Fruit fly (Drosophila melanogaster) whole organism, embryonic: ENCODE measurements around the gene CG11263.

Source experiments
- Adf1 ChIP-seq: fragments of 200-800 bp; sonication (Bioruptor generic); IDR thresholded peaks from 2 replicates; pipeline ENCODE4 v1.3.6; 2022; ENCODE audit warnings: missing biosample characterization, missing genetic modification characterization
- Aef1 ChIP-seq: fragments of 200-800 bp; sonication (Bioruptor generic); IDR thresholded peaks from 3 replicates; pipeline ENCODE4 v1.3.6; 2022; ENCODE audit warnings: missing biosample characterization, missing genetic modification characterization
- Atf6 ChIP-seq: fragments of 200-800 bp; sonication (Bioruptor generic); IDR thresholded peaks from 2 replicates; pipeline ENCODE4 v1.3.6; 2022; ENCODE audit warnings: missing biosample characterization, missing genetic modification characterization
- Blimp-1 ChIP-seq: fragments of 200-800 bp; sonication (Bioruptor generic); optimal IDR thresholded peaks from 3 replicates; lab custom pipeline; 2018; ENCODE audit warnings: missing biosample characterization, missing genetic modification characterization, mild to moderate bottlenecking, moderate library complexity, missing genetic modification reagents
- CG10462 ChIP-seq: fragments of 200-800 bp; sonication (Bioruptor generic); optimal IDR thresholded peaks from 2 replicates; lab custom pipeline; 2016; ENCODE audit warnings: missing biosample characterization, missing genetic modification characterization
- CG10654 ChIP-seq: fragments of 200-800 bp; sonication (Bioruptor generic); optimal IDR thresholded peaks from 2 replicates; lab custom pipeline; 2016; ENCODE audit warnings: missing biosample characterization, missing genetic modification characterization
- CG11723 ChIP-seq: fragments of 200-800 bp; sonication (Bioruptor generic); optimal IDR thresholded peaks from 2 replicates; lab custom pipeline; 2017; ENCODE audit warnings: missing biosample characterization, mild to moderate bottlenecking, missing genetic modification characterization
- CG12071 ChIP-seq: fragments of 200-800 bp; sonication (Bioruptor generic); optimal IDR thresholded peaks from 3 replicates; lab custom pipeline; 2018; ENCODE audit warnings: missing biosample characterization, mild to moderate bottlenecking, missing genetic modification characterization
- CG13123 ChIP-seq: fragments of 200-800 bp; sonication (Bioruptor generic); optimal IDR thresholded peaks from 2 replicates; lab custom pipeline; 2016; ENCODE audit warnings: missing biosample characterization, missing genetic modification characterization
- CG14441 ChIP-seq: fragments of 200-800 bp; sonication (Bioruptor generic); IDR thresholded peaks from 2 replicates; pipeline ENCODE4 v1.3.6; 2022; ENCODE audit warnings: missing biosample characterization, missing genetic modification characterization
- CG15011 ChIP-seq: fragments of 200-800 bp; sonication (Bioruptor generic); optimal IDR thresholded peaks from 3 replicates; lab custom pipeline; 2018; ENCODE audit warnings: missing biosample characterization, mild to moderate bottlenecking, missing genetic modification characterization
- CG15479 ChIP-seq: fragments of 200-800 bp; sonication (Bioruptor generic); optimal IDR thresholded peaks from 3 replicates; lab custom pipeline; 2019; ENCODE audit warnings: missing biosample characterization, mild to moderate bottlenecking, missing genetic modification characterization, moderate library complexity
- CG15696 ChIP-seq: fragments of 200-800 bp; sonication (Bioruptor generic); optimal IDR thresholded peaks from 2 replicates; lab custom pipeline; 2019; ENCODE audit warnings: missing biosample characterization, mild to moderate bottlenecking, missing genetic modification characterization, moderate library complexity
- CG17568 ChIP-seq: fragments of 200-800 bp; sonication (Bioruptor generic); optimal IDR thresholded peaks from 2 replicates; lab custom pipeline; 2018; ENCODE audit warnings: missing biosample characterization, mild to moderate bottlenecking, missing genetic modification characterization, moderate library complexity
- CG17829 ChIP-seq: fragments of 200-800 bp; optimal IDR thresholded peaks from 2 replicates; lab custom pipeline; 2019; ENCODE audit warnings: missing biosample characterization, mild to moderate bottlenecking, missing genetic modification characterization, moderate library complexity
- CG2889 ChIP-seq: fragments of 200-800 bp; sonication (Bioruptor generic); IDR thresholded peaks from 3 replicates; pipeline ENCODE4 v1.3.6; 2022; ENCODE audit warnings: missing biosample characterization, missing genetic modification characterization
- CG32767 ChIP-seq: fragments of 200-800 bp; sonication (Bioruptor generic); IDR thresholded peaks from 2 replicates; pipeline ENCODE4 v1.3.6; 2022; ENCODE audit warnings: missing biosample characterization, missing genetic modification characterization
- CG34224 ChIP-seq: fragments of 200-800 bp; sonication (Bioruptor generic); IDR thresholded peaks from 3 replicates; pipeline ENCODE4 v1.3.6; 2022; ENCODE audit warnings: missing biosample characterization, missing genetic modification characterization; ENCODE audit not compliant: partially characterized antibody
- CG4617 ChIP-seq: fragments of 200-800 bp; sonication (Bioruptor generic); optimal IDR thresholded peaks from 3 replicates; lab custom pipeline; 2016; ENCODE audit warnings: missing biosample characterization, missing genetic modification characterization, borderline replicate concordance
- CG5245 ChIP-seq: fragments of 200-800 bp; sonication (Bioruptor generic); optimal IDR thresholded peaks from 3 replicates; lab custom pipeline; 2016; ENCODE audit warnings: missing biosample characterization, missing genetic modification characterization
- CG6175 ChIP-seq: fragments of 200-800 bp; sonication (Bioruptor generic); IDR thresholded peaks from 3 replicates; pipeline ENCODE4 v1.3.6; 2022; ENCODE audit warnings: missing biosample characterization, missing genetic modification characterization
- CG6654 ChIP-seq: fragments of 200-800 bp; sonication (Bioruptor generic); optimal IDR thresholded peaks from 2 replicates; lab custom pipeline; 2017; ENCODE audit warnings: missing biosample characterization, mild to moderate bottlenecking, missing genetic modification characterization
- CG6765 ChIP-seq: fragments of 200-800 bp; sonication (Bioruptor generic); optimal IDR thresholded peaks from 3 replicates; lab custom pipeline; 2017; ENCODE audit warnings: missing biosample characterization, mild to moderate bottlenecking, missing genetic modification characterization
- CG7357 ChIP-seq: fragments of 200-800 bp; sonication (Bioruptor generic); IDR thresholded peaks from 3 replicates; pipeline ENCODE4 v1.3.6; 2022; ENCODE audit warnings: missing biosample characterization, missing genetic modification characterization
- D19A ChIP-seq: fragments of 200-800 bp; optimal IDR thresholded peaks from 3 replicates; lab custom pipeline; 2019; ENCODE audit warnings: missing biosample characterization, mild to moderate bottlenecking, missing genetic modification characterization, moderate library complexity
- D19B ChIP-seq: fragments of 200-800 bp; sonication (Bioruptor generic); optimal IDR thresholded peaks from 2 replicates; lab custom pipeline; 2017; ENCODE audit warnings: missing biosample characterization, mild to moderate bottlenecking, missing genetic modification characterization
- Dfd ChIP-seq, 2 experiments: fragments of >200 bp; optimal IDR thresholded peaks; 2 replicates each; lab custom pipeline; 2017; ENCODE audit warnings: missing biosample characterization in 2 of 2, missing genetic modification characterization in 2 of 2
- Dref ChIP-seq: fragments of 200-800 bp; sonication (Bioruptor generic); IDR thresholded peaks from 2 replicates; pipeline ENCODE4 v1.3.6; 2022; ENCODE audit warnings: missing biosample characterization, missing genetic modification characterization
- Gug ChIP-seq: fragments of 200-800 bp; sonication (Bioruptor generic); IDR thresholded peaks from 4 replicates; pipeline ENCODE4 v1.3.6; 2022; ENCODE audit warnings: missing biosample characterization, missing genetic modification characterization
- Hmx ChIP-seq: fragments of 200-800 bp; sonication (Bioruptor generic); optimal IDR thresholded peaks from 2 replicates; lab custom pipeline; 2016; ENCODE audit warnings: missing biosample characterization, missing genetic modification characterization
- Nf-YB ChIP-seq: fragments of 200-800 bp; sonication (Bioruptor generic); optimal IDR thresholded peaks from 3 replicates; lab custom pipeline; 2019; ENCODE audit warnings: missing biosample characterization, mild to moderate bottlenecking, missing genetic modification characterization, moderate library complexity
- YL-1 ChIP-seq: fragments of 200-800 bp; sonication (Bioruptor generic); optimal IDR thresholded peaks from 3 replicates; lab custom pipeline; 2017; ENCODE audit warnings: missing biosample characterization, mild to moderate bottlenecking, missing genetic modification characterization
- ab ChIP-seq: fragments of 200-800 bp; sonication (Bioruptor generic); optimal IDR thresholded peaks from 2 replicates; lab custom pipeline; 2016; ENCODE audit warnings: missing biosample characterization, missing genetic modification characterization
- cad ChIP-seq: fragments of >200 bp; optimal IDR thresholded peaks from 2 replicates; lab custom pipeline; 2017; ENCODE audit warnings: missing biosample characterization, missing genetic modification characterization
- caup ChIP-seq: fragments of 200-800 bp; sonication (Bioruptor generic); optimal IDR thresholded peaks from 3 replicates; lab custom pipeline; 2017; ENCODE audit warnings: missing biosample characterization, mild to moderate bottlenecking, missing genetic modification characterization, moderate library complexity; ENCODE audit not compliant: severe bottlenecking
- chinmo ChIP-seq: fragments of 200-800 bp; sonication (Bioruptor generic); IDR thresholded peaks from 4 replicates; pipeline ENCODE4 v1.3.6; 2022; ENCODE audit warnings: missing biosample characterization, missing genetic modification characterization; ENCODE audit not compliant: partially characterized antibody
- gem ChIP-seq: fragments of 200-800 bp; sonication (Bioruptor generic); optimal IDR thresholded peaks from 2 replicates; lab custom pipeline; 2019; ENCODE audit warnings: missing biosample characterization, mild to moderate bottlenecking, missing genetic modification characterization, moderate library complexity
- gfzf ChIP-seq: fragments of 200-800 bp; sonication (Bioruptor generic); optimal IDR thresholded peaks from 2 replicates; lab custom pipeline; 2016; ENCODE audit warnings: missing biosample characterization, mild to moderate bottlenecking, missing genetic modification characterization, moderate library complexity
- gsb-n ChIP-seq: fragments of 200-800 bp; sonication (Bioruptor generic); optimal IDR thresholded peaks from 3 replicates; lab custom pipeline; 2018; ENCODE audit warnings: missing biosample characterization, mild to moderate bottlenecking, missing genetic modification characterization
- ham ChIP-seq: fragments of 200-800 bp; sonication (Bioruptor generic); IDR thresholded peaks from 2 replicates; pipeline ENCODE4 v1.3.6; 2022; ENCODE audit warnings: missing biosample characterization, missing genetic modification characterization
- insv ChIP-seq, 2 experiments: fragments of 200-800 bp; sonication (Bioruptor generic); optimal IDR thresholded peaks; 3 replicates each; lab custom pipeline; 2016 to 2018; ENCODE audit warnings: missing biosample characterization in 2 of 2, missing genetic modification characterization in 2 of 2
- jing ChIP-seq: fragments of 200-800 bp; sonication (Bioruptor generic); optimal IDR thresholded peaks from 2 replicates; lab custom pipeline; 2018; ENCODE audit warnings: missing biosample characterization, mild to moderate bottlenecking, missing genetic modification characterization
- ken ChIP-seq: fragments of 200-800 bp; sonication (Bioruptor generic); IDR thresholded peaks from 3 replicates; pipeline ENCODE4 v1.3.6; 2022; ENCODE audit warnings: missing biosample characterization, missing genetic modification characterization
- knrl ChIP-seq: fragments of 200-800 bp; sonication (Bioruptor generic); IDR thresholded peaks from 3 replicates; pipeline ENCODE4 v1.3.6; 2022; ENCODE audit warnings: missing biosample characterization, missing genetic modification characterization; ENCODE audit not compliant: partially characterized antibody
- lola ChIP-seq, 3 experiments: fragments of >200 bp in 2 of 3; fragments of 200-800 bp in 1 of 3; sonication (Bioruptor generic) in 1 of 3; optimal IDR thresholded peaks; 2 replicates each; lab custom pipeline; 2017 to 2019; ENCODE audit warnings: missing biosample characterization in 3 of 3, missing genetic modification characterization in 3 of 3, mild to moderate bottlenecking in 1 of 3, moderate library complexity in 1 of 3
- pum ChIP-seq: fragments of 200-800 bp; sonication (Bioruptor generic); optimal IDR thresholded peaks from 2 replicates; lab custom pipeline; 2016; ENCODE audit warnings: missing biosample characterization, missing genetic modification characterization
- shn ChIP-seq: fragments of 200-800 bp; sonication (Bioruptor generic); optimal IDR thresholded peaks from 3 replicates; lab custom pipeline; 2016; ENCODE audit warnings: missing biosample characterization, missing genetic modification characterization
- sug ChIP-seq: fragments of 200-800 bp; optimal IDR thresholded peaks from 2 replicates; lab custom pipeline; 2019; ENCODE audit warnings: missing biosample characterization, mild to moderate bottlenecking, missing genetic modification characterization, moderate library complexity
- usp ChIP-seq: fragments of >200 bp; optimal IDR thresholded peaks from 2 replicates; lab custom pipeline; 2017; ENCODE audit warnings: missing biosample characterization, missing genetic modification characterization
- zen2 ChIP-seq: fragments of 200-800 bp; sonication (Bioruptor generic); IDR thresholded peaks from 3 replicates; pipeline ENCODE4 v1.3.6; 2022; ENCODE audit warnings: missing biosample characterization, missing genetic modification characterization; ENCODE audit not compliant: partially characterized antibody

Gene CG11263

dm6 chr3L:13022160-13022853 is 15.7 kb downstream of the CG11263 start, which contains the start of gene Adk2 (continued):
- TF ChIP-seq cad (GFP tag; lab: Kevin White, UChicago) (no peak), CG7357 (GFP tag; lab: Robert Waterston, UW) (no peak), gem (tag; lab: Kevin White, UChicago) (no peak), CG10654 (GFP tag; lab: Kevin White, UChicago) (no peak), CG17829 (no peak), CG5245 (no peak), Adf1 (GFP tag; lab: Robert Waterston, UW) (no peak), lola (GFP tag; optimal IDR thresholded peaks at IDR 0.05; lab: Kevin White, UChicago) (no peak), Gug (peak; percentile 67), Dref (GFP tag; lab: Robert Waterston, UW) (peak; percentile 54), CG34224 (no peak), gfzf (GFP tag; lab: Kevin White, UChicago) (peak; percentile 79), ken (0 out of 3 replicates have a peak, but pooled peaks have one; percentile 39), knrl (no peak; the same call in 2 of the 3 replicates), D19A (no peak), CG32767 (GFP tag; lab: Robert Waterston, UW) (no peak), Blimp-1 (GFP tag; lab: Kevin White, UChicago) (peak; percentile 3), pum (no peak), sug (tag; lab: Kevin White, UChicago) (no peak), CG4617 (GFP tag; lab: Kevin White, UChicago) (no peak), zen2 (no peak), CG15479 (GFP tag; lab: Kevin White, UChicago) (peak; percentile 52), CG13123 (no peak), ab (GFP tag; lab: Kevin White, UChicago) (no peak), CG15696 (tag; lab: Kevin White, UChicago) (no peak), CG11723 (GFP tag; lab: Kevin White, UChicago) (no peak), Nf-YB (GFP tag; lab: Kevin White, UChicago) (no peak), Atf6 (no peak; the same call in 1 of the 2 replicates), CG2889 (0 out of 3 replicates have a peak, but pooled peaks have one; percentile 47), caup (no peak), Hmx (GFP tag; lab: Kevin White, UChicago) (no peak), CG6654 (no peak), shn (GFP tag; lab: Kevin White, UChicago) (no peak), gsb-n (tag; lab: Kevin White, UChicago) (no peak), CG12071 (GFP tag; lab: Kevin White, UChicago) (no peak), Dfd (GFP tag; optimal IDR thresholded peaks at IDR 0.05; lab: Kevin White, UChicago) (no peak), YL-1 (GFP tag; lab: Kevin White, UChicago) (peak; percentile 66), CG6175 (GFP tag; lab: Robert Waterston, UW) (no peak), CG14441 (GFP tag; lab: Robert Waterston, UW) (peak; percentile 55), CG10462 (GFP tag; lab: Kevin White, UChicago) (no peak), ham (GFP tag; lab: Robert Waterston, UW) (no peak), insv (GFP tag; optimal IDR thresholded peaks at IDR 0.05; lab: Kevin White, UChicago) (no peak), CG17568 (GFP tag; lab: Kevin White, UChicago) (no peak), D19B (GFP tag; lab: Kevin White, UChicago) (no peak), chinmo (GFP tag; lab: Robert Waterston, UW) (no peak), CG15011 (GFP tag; lab: Kevin White, UChicago) (no peak), Aef1 (GFP tag; lab: Robert Waterston, UW) (peak; percentile 40; the same call in 2 of the 3 replicates), usp (no peak), CG6765 (GFP tag; lab: Kevin White, UChicago) (no peak), jing (no peak)
